Fruit fly (Drosophila melanogaster) whole organism, embryonic: Measurements from ENCODE around the gene St2.

Experiments used
- CG10209 ChIP-seq: fragments of 200-800 bp; sonication (Bioruptor generic); optimal IDR thresholded peaks from 3 replicates; lab custom pipeline; 2017; ENCODE audit warnings: missing biosample characterization, mild to moderate bottlenecking, missing genetic modification characterization, missing genetic modification reagents
- CG12942 ChIP-seq: fragments of 200-800 bp; sonication (Bioruptor generic); optimal IDR thresholded peaks from 3 replicates; lab custom pipeline; 2016; ENCODE audit warnings: missing biosample characterization, missing genetic modification characterization
- CG1602 ChIP-seq: fragments of 200-800 bp; sonication (Bioruptor generic); optimal IDR thresholded peaks from 3 replicates; lab custom pipeline; 2016; ENCODE audit warnings: missing biosample characterization, missing genetic modification characterization
- CG17359 ChIP-seq: fragments of 200-800 bp; sonication (Bioruptor generic); optimal IDR thresholded peaks from 3 replicates; lab custom pipeline; 2018; ENCODE audit warnings: missing biosample characterization, mild to moderate bottlenecking, missing genetic modification characterization, moderate library complexity
- CG17568 ChIP-seq: fragments of 200-800 bp; sonication (Bioruptor generic); optimal IDR thresholded peaks from 2 replicates; lab custom pipeline; 2018; ENCODE audit warnings: missing biosample characterization, mild to moderate bottlenecking, missing genetic modification characterization, moderate library complexity
- CG17802 ChIP-seq: fragments of 200-800 bp; sonication (Bioruptor generic); optimal IDR thresholded peaks from 2 replicates; lab custom pipeline; 2018; ENCODE audit warnings: missing biosample characterization, mild to moderate bottlenecking, missing genetic modification characterization, moderate library complexity
- CG17829 ChIP-seq: fragments of 200-800 bp; optimal IDR thresholded peaks from 2 replicates; lab custom pipeline; 2019; ENCODE audit warnings: missing biosample characterization, mild to moderate bottlenecking, missing genetic modification characterization, moderate library complexity
- CG2120 ChIP-seq: fragments of 200-800 bp; sonication (Bioruptor generic); optimal IDR thresholded peaks from 3 replicates; lab custom pipeline; 2016; ENCODE audit warnings: missing biosample characterization, missing genetic modification characterization
- CG3847 ChIP-seq: fragments of 200-800 bp; sonication (Bioruptor generic); IDR thresholded peaks from 2 replicates; pipeline ENCODE4 v1.3.6; 2022; ENCODE audit warnings: missing biosample characterization, missing genetic modification characterization
- CG4360 ChIP-seq: fragments of 200-800 bp; sonication (Bioruptor generic); IDR thresholded peaks from 2 replicates; pipeline ENCODE4 v1.3.6; 2022; ENCODE audit warnings: missing biosample characterization, missing genetic modification characterization
- CG43689 ChIP-seq: fragments of 200-800 bp; sonication (Bioruptor generic); IDR thresholded peaks from 2 replicates; pipeline ENCODE4 v1.3.6; 2022; ENCODE audit warnings: missing biosample characterization, missing genetic modification characterization
- CG5245 ChIP-seq: fragments of 200-800 bp; sonication (Bioruptor generic); optimal IDR thresholded peaks from 3 replicates; lab custom pipeline; 2016; ENCODE audit warnings: missing biosample characterization, missing genetic modification characterization
- CG7271 ChIP-seq: fragments of 200-800 bp; sonication (Bioruptor generic); optimal IDR thresholded peaks from 2 replicates; lab custom pipeline; 2018; ENCODE audit warnings: missing biosample characterization, mild to moderate bottlenecking, missing genetic modification characterization, moderate library complexity
- CG8388 ChIP-seq: fragments of 200-800 bp; sonication (Bioruptor generic); optimal IDR thresholded peaks from 2 replicates; lab custom pipeline; 2019; ENCODE audit warnings: missing biosample characterization, mild to moderate bottlenecking, missing genetic modification characterization, moderate library complexity
- Chrac-16 ChIP-seq: fragments of 200-800 bp; sonication (Bioruptor generic); optimal IDR thresholded peaks from 3 replicates; lab custom pipeline; 2016; ENCODE audit warnings: missing biosample characterization, missing genetic modification characterization
- Deaf1 ChIP-seq: fragments of 200-800 bp; optimal IDR thresholded peaks from 3 replicates; lab custom pipeline; 2019; ENCODE audit warnings: missing biosample characterization, mild to moderate bottlenecking, missing genetic modification characterization, moderate library complexity
- Ets65A ChIP-seq: fragments of 200-800 bp; sonication (Bioruptor generic); peaks from one replicate; lab custom pipeline; 2016; ENCODE audit warnings: missing biosample characterization, missing genetic modification characterization
- Ets97D ChIP-seq: fragments of 200-800 bp; sonication (Bioruptor generic); optimal IDR thresholded peaks from 3 replicates; lab custom pipeline; 2016; ENCODE audit warnings: missing biosample characterization, missing genetic modification characterization
- GATAe ChIP-seq: fragments of 200-800 bp; sonication (Bioruptor generic); conservative IDR thresholded peaks from 2 replicates; pipeline ENCODE4 v1.3.6; 2022; ENCODE audit warnings: missing biosample characterization, missing genetic modification characterization
- Hr78 ChIP-seq, 2 experiments: fragments of 200-800 bp in 1 of 2; fragments of >200 bp in 1 of 2; sonication (Bioruptor generic) in 1 of 2; optimal IDR thresholded peaks; 2 replicates each; lab custom pipeline; 2017 to 2019; ENCODE audit warnings: missing biosample characterization in 2 of 2, missing genetic modification characterization in 2 of 2, mild to moderate bottlenecking in 1 of 2, moderate library complexity in 1 of 2
- Myb ChIP-seq: fragments of 200-800 bp; sonication (Bioruptor generic); optimal IDR thresholded peaks from 2 replicates; lab custom pipeline; 2016; ENCODE audit warnings: missing biosample characterization, missing genetic modification characterization
- NFAT ChIP-seq: fragments of 200-800 bp; sonication (Bioruptor generic); IDR thresholded peaks from 2 replicates; pipeline ENCODE4 v1.3.6; 2022; ENCODE audit warnings: missing biosample characterization, missing genetic modification characterization
- Trl ChIP-seq, 3 experiments: fragments of >200 bp in 2 of 3; fragments of 200-800 bp in 1 of 3; sonication (Bioruptor generic) in 1 of 3; optimal IDR thresholded peaks; 2 replicates in 1 of 3; 3 replicates in 2 of 3; lab custom pipeline; 2016 to 2017; ENCODE audit warnings: missing biosample characterization in 1 of 3, missing genetic modification characterization in 1 of 3
- Xrp1 ChIP-seq: fragments of 200-800 bp; sonication (Bioruptor generic); IDR thresholded peaks from 2 replicates; pipeline ENCODE4 v1.3.6; 2022; ENCODE audit warnings: missing biosample characterization, missing genetic modification characterization
- al ChIP-seq: fragments of 200-800 bp; sonication (Bioruptor generic); IDR thresholded peaks from 2 replicates; pipeline ENCODE4 v1.3.6; 2022; ENCODE audit warnings: missing biosample characterization, missing genetic modification characterization
- ase ChIP-seq: fragments of 200-800 bp; sonication (Bioruptor generic); IDR thresholded peaks from 3 replicates; pipeline ENCODE4 v1.3.6; 2022; ENCODE audit warnings: missing biosample characterization, missing genetic modification characterization
- az2 ChIP-seq: fragments of 200-800 bp; sonication (Bioruptor generic); optimal IDR thresholded peaks from 3 replicates; lab custom pipeline; 2016; ENCODE audit warnings: missing biosample characterization, missing genetic modification characterization
- br ChIP-seq: fragments of >200 bp; optimal IDR thresholded peaks from 2 replicates; lab custom pipeline; 2017
- bsh ChIP-seq, 2 experiments: fragments of 200-800 bp; sonication (Bioruptor generic); optimal IDR thresholded peaks; 2 replicates each; lab custom pipeline; 2017 to 2018; ENCODE audit warnings: mild to moderate bottlenecking in 2 of 2, missing biosample characterization in 2 of 2, missing genetic modification characterization in 2 of 2, moderate library complexity in 1 of 2
- chinmo ChIP-seq: fragments of 200-800 bp; sonication (Bioruptor generic); IDR thresholded peaks from 4 replicates; pipeline ENCODE4 v1.3.6; 2022; ENCODE audit warnings: missing biosample characterization, missing genetic modification characterization; ENCODE audit not compliant: partially characterized antibody
- emc ChIP-seq: fragments of 200-800 bp; sonication (Bioruptor generic); optimal IDR thresholded peaks from 2 replicates; lab custom pipeline; 2016; ENCODE audit warnings: missing biosample characterization, missing genetic modification characterization
- ems ChIP-seq: fragments of 200-800 bp; sonication (Bioruptor generic); optimal IDR thresholded peaks from 3 replicates; lab custom pipeline; 2016; ENCODE audit warnings: missing biosample characterization, missing genetic modification characterization
- exex ChIP-seq: fragments of 200-800 bp; sonication (Bioruptor generic); optimal IDR thresholded peaks from 4 replicates; lab custom pipeline; 2018; ENCODE audit warnings: missing biosample characterization, mild to moderate bottlenecking, missing genetic modification characterization, moderate library complexity
- fu2 ChIP-seq: fragments of 200-800 bp; sonication (Bioruptor generic); optimal IDR thresholded peaks from 2 replicates; lab custom pipeline; 2016; ENCODE audit warnings: missing biosample characterization, missing genetic modification characterization
- gem ChIP-seq: fragments of 200-800 bp; sonication (Bioruptor generic); optimal IDR thresholded peaks from 2 replicates; lab custom pipeline; 2019; ENCODE audit warnings: missing biosample characterization, mild to moderate bottlenecking, missing genetic modification characterization, moderate library complexity
- h ChIP-seq: fragments of >200 bp; optimal IDR thresholded peaks from 2 replicates; lab custom pipeline; 2017
- knrl ChIP-seq: fragments of 200-800 bp; sonication (Bioruptor generic); IDR thresholded peaks from 3 replicates; pipeline ENCODE4 v1.3.6; 2022; ENCODE audit warnings: missing biosample characterization, missing genetic modification characterization; ENCODE audit not compliant: partially characterized antibody
- lab ChIP-seq: fragments of 200-800 bp; sonication (Bioruptor generic); optimal IDR thresholded peaks from 3 replicates; lab custom pipeline; 2017; ENCODE audit warnings: missing biosample characterization, missing genetic modification characterization, mild to moderate bottlenecking, moderate library complexity, missing genetic modification reagents
- luna ChIP-seq: fragments of 200-800 bp; sonication (Bioruptor generic); optimal IDR thresholded peaks from 2 replicates; lab custom pipeline; 2016; ENCODE audit warnings: missing biosample characterization, missing genetic modification characterization
- maf-S ChIP-seq: fragments of 200-800 bp; sonication (Bioruptor generic); optimal IDR thresholded peaks from 2 replicates; lab custom pipeline; 2016; ENCODE audit warnings: missing biosample characterization, missing genetic modification characterization
- mld ChIP-seq: fragments of 200-800 bp; sonication (Bioruptor generic); IDR thresholded peaks from 3 replicates; pipeline ENCODE4 v1.3.6; 2022; ENCODE audit warnings: missing biosample characterization, missing genetic modification characterization; ENCODE audit not compliant: partially characterized antibody
- nau ChIP-seq: fragments of 200-800 bp; sonication (Bioruptor generic); optimal IDR thresholded peaks from 3 replicates; lab custom pipeline; 2017; ENCODE audit warnings: missing biosample characterization, mild to moderate bottlenecking, missing genetic modification characterization, missing genetic modification reagents
- prd ChIP-seq, 3 experiments: fragments of >200 bp in 2 of 3; fragments of 200-800 bp in 1 of 3; sonication (Bioruptor generic) in 1 of 3; optimal IDR thresholded peaks in 2 of 3; IDR thresholded peaks in 1 of 3; 2 replicates in 2 of 3; 3 replicates in 1 of 3; pipeline versions ENCODE4 v1.3.6 to Lab custom; 2017 to 2022; ENCODE audit warnings: missing biosample characterization in 1 of 3, missing genetic modification characterization in 1 of 3
- psq ChIP-seq: fragments of 200-800 bp; sonication (Bioruptor generic); optimal IDR thresholded peaks from 2 replicates; lab custom pipeline; 2017; ENCODE audit warnings: missing biosample characterization, missing genetic modification characterization
- schlank ChIP-seq: fragments of 200-800 bp; sonication (Bioruptor generic); optimal IDR thresholded peaks from 2 replicates; lab custom pipeline; 2018; ENCODE audit warnings: missing biosample characterization, mild to moderate bottlenecking, missing genetic modification characterization
- shn ChIP-seq: fragments of 200-800 bp; sonication (Bioruptor generic); optimal IDR thresholded peaks from 3 replicates; lab custom pipeline; 2016; ENCODE audit warnings: missing biosample characterization, missing genetic modification characterization
- sr ChIP-seq: fragments of 200-800 bp; sonication (Bioruptor generic); IDR thresholded peaks from 3 replicates; pipeline ENCODE4 v1.3.6; 2022; ENCODE audit warnings: missing biosample characterization, missing genetic modification characterization
- ssp ChIP-seq: fragments of 200-800 bp; sonication (Bioruptor generic); IDR thresholded peaks from 2 replicates; pipeline ENCODE4 v1.3.6; 2022; ENCODE audit warnings: missing biosample characterization, missing genetic modification characterization
- tup ChIP-seq: fragments of 200-800 bp; sonication (Bioruptor generic); optimal IDR thresholded peaks from 2 replicates; lab custom pipeline; 2016; ENCODE audit warnings: missing biosample characterization, mild to moderate bottlenecking, missing genetic modification characterization, moderate library complexity
- twi ChIP-seq: fragments of 200-800 bp; optimal IDR thresholded peaks from 2 replicates; lab custom pipeline; 2019; ENCODE audit warnings: missing biosample characterization, mild to moderate bottlenecking, missing genetic modification characterization, moderate library complexity

St2 gene

DNA sequence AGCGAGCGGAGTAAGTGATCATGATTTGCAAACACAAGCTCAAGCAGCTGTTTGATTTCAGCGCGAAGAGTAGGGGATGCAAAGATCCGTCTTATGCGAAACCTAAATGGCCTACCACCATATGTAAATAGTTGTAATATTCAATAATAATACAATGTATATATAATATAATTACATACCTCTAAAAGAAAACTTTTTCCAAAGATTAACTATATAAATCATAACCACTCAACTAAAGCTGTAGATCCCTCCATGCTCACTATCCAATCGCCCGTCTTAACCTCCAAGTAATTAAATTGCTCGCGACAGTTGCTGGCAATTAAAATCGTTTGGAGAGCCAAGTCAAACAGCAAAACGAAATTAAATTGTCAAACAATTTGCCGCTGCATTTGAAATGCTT lies 24.3 kb upstream of the St2 start (continued):
- TF ChIP-seq maf-S (no peak), Hr78 (GFP tag; optimal IDR thresholded peaks at IDR 0.05; lab: Kevin White, UChicago) (peak in 1 of 2 experiments; percentile 2), exex (tag; lab: Kevin White, UChicago) (peak; percentile 9), lab (GFP tag; lab: Kevin White, UChicago) (peak; percentile 88), knrl (no peak), CG4360 (GFP tag; lab: Robert Waterston, UW) (no peak), al (GFP tag; lab: Robert Waterston, UW) (peak; percentile 88), luna (GFP tag; lab: Kevin White, UChicago) (no peak), ase (GFP tag; lab: Robert Waterston, UW) (peak; percentile 73; the same call in 2 of the 3 replicates), schlank (tag; lab: Kevin White, UChicago) (no peak), ems (GFP tag; lab: Kevin White, UChicago) (peak; percentile 55), bsh (GFP tag; optimal IDR thresholded peaks at IDR 0.05; lab: Kevin White, UChicago) (peak; percentile 28 to 54), emc (GFP tag; lab: Kevin White, UChicago) (no peak), Ets97D (no peak), mld (GFP tag; lab: Robert Waterston, UW) (no peak), CG8388 (GFP tag; lab: Kevin White, UChicago) (peak; percentile 33), Deaf1 (peak; percentile 16), NFAT (GFP tag; lab: Robert Waterston, UW) (peak; percentile 57; the same call in 1 of the 2 replicates), CG7271 (tag; lab: Kevin White, UChicago) (no peak), h (no peak), shn (GFP tag; lab: Kevin White, UChicago) (no peak), psq (no peak), sr (GFP tag; lab: Robert Waterston, UW) (no peak), Chrac-16 (GFP tag; lab: Kevin White, UChicago) (peak; percentile 70), CG1602 (peak; percentile 63), CG43689 (peak; percentile 30; the same call in 1 of the 2 replicates), CG17829 (tag; lab: Kevin White, UChicago) (peak; percentile 18), fu2 (GFP tag; lab: Kevin White, UChicago) (no peak), CG17802 (no peak), ssp (GFP tag; lab: Robert Waterston, UW) (peak; percentile 63), tup (GFP tag; lab: Kevin White, UChicago) (no peak), az2 (GFP tag; lab: Kevin White, UChicago) (peak; percentile 50), Myb (no peak), CG2120 (GFP tag; lab: Kevin White, UChicago) (peak; percentile 79), prd (optimal IDR thresholded peaks at IDR 0.05; lab: Kevin White, UChicago) (no peak), prd (GFP tag; IDR thresholded peaks at IDR 0.05; lab: Robert Waterston, UW) (peak; percentile 76), chinmo (no peak), br (no peak), Xrp1 (GFP tag; lab: Robert Waterston, UW) (peak; percentile 67; the same call in 1 of the 2 replicates), twi (no peak), gem (tag; lab: Kevin White, UChicago) (peak; percentile 89), Ets65A (GFP tag; lab: Kevin White, UChicago) (no peak), Trl (optimal IDR thresholded peaks at IDR 0.05; lab: Kevin White, UChicago) (no peak), Trl (GFP tag; optimal IDR thresholded peaks at IDR 0.05; lab: Kevin White, UChicago) (no peak), CG5245 (GFP tag; lab: Kevin White, UChicago) (peak; percentile 37), CG3847 (peak; percentile 71), CG10209 (peak; percentile 82), CG17568 (GFP tag; lab: Kevin White, UChicago) (peak; percentile 3), GATAe (no peak; the same call in 1 of the 2 replicates), CG12942 (peak; percentile 66), nau (GFP tag; lab: Kevin White, UChicago) (no peak), CG17359 (peak; percentile 74)
